Worm (Caenorhabditis elegans) whole organism, dauer: ENCODE measurements around the gene F54D12.8.
"Not testable (repeated sequence)": the region's sequence is repeated elsewhere in the genome, so short reads cannot be mapped to it uniquely, and the experiment has no call there.

Experiments used
- unc-62 ChIP-seq: sonication (generic microtip); optimal IDR thresholded peaks from 2 replicates; lab custom pipeline; 2017; ENCODE audit warnings: missing biosample characterization, missing genetic modification reagents, missing genetic modification characterization

F54D12.8 gene

ce11 chrII:1397703-1398102 is at the start of gene F54D12.8:
Gene F54D12.8, minus strand, starts transcription at chrII:1398038.
- TF ChIP-seq unc-62 (GFP tag; lab: Kevin White, UChicago): no peak

DNA sequence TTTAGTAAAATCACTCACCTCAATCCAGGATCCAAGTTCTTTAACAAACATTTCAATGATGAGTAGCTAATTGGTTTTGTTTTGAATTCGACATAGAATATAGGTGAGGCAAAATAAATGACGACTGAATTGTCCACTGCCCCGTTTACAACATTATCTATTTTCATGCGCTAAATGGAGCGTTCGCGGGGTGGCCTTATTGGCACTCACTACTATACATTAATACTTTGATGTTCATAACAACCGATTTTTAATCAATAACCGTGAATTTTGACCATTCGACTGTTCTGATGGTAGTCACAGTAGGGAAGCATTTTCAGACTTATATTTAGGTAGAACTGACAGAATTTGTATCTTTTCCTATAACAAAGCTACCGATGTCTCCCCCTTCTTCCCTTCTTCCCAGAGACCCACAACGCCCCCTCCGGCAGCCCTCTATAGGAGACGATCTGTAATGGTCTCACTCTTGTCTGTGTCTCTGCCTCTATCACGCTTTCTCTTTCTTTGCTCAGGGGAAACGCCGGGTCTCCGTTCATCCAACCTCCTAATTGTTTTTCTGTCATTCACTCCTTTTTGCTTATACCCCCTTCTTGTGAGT is 49.0 kb upstream of the F54D12.8 start, which contains the start of gene Y51H7C.12:
Gene Y51H7C.12 (minus strand): TSS at position 51 of the 598 bp plus-strand sequence.
- not testable (repeated sequence) for TF ChIP-seq unc-62 (GFP tag; lab: Kevin White, UChicago)

DNA sequence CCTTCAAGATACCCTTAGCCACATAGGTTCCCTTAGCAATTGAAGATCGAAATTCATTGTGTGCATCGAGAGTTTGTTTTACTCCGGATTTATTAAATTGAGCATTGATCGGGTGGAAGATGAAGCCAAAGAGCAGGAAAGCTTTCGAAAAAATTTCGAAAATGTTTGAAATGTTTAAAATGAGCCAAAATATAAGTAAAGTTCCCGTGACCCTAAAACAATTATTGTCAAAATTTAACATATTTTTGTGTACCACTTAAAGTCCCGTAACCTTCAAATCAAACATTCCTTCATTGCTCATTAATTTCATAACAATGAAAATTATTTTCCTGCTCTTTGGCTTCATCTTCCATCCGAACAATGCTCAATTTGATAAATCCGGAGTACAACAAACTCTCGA is 47.1 kb upstream of the F54D12.8 start, which contains the start of gene scl-17:
Gene scl-17 (plus strand): TSS at position 301 of the 400 bp plus-strand sequence.
- no peak for TF ChIP-seq unc-62 (GFP tag; lab: Kevin White, UChicago)

- TF ChIP-seq unc-62 (GFP tag; lab: Kevin White, UChicago): no peak
Measured at ce11 chrII:1441479-1441878, 43.6 kb upstream of the F54D12.8 start.

ce11 chrII:1438336-1438589 is 40.4 kb upstream of the F54D12.8 start, which contains the start of gene Y51H7C.3:
Gene Y51H7C.3, plus strand, starts transcription at chrII:1438490.
- no peak for TF ChIP-seq unc-62 (GFP tag; lab: Kevin White, UChicago)

DNA sequence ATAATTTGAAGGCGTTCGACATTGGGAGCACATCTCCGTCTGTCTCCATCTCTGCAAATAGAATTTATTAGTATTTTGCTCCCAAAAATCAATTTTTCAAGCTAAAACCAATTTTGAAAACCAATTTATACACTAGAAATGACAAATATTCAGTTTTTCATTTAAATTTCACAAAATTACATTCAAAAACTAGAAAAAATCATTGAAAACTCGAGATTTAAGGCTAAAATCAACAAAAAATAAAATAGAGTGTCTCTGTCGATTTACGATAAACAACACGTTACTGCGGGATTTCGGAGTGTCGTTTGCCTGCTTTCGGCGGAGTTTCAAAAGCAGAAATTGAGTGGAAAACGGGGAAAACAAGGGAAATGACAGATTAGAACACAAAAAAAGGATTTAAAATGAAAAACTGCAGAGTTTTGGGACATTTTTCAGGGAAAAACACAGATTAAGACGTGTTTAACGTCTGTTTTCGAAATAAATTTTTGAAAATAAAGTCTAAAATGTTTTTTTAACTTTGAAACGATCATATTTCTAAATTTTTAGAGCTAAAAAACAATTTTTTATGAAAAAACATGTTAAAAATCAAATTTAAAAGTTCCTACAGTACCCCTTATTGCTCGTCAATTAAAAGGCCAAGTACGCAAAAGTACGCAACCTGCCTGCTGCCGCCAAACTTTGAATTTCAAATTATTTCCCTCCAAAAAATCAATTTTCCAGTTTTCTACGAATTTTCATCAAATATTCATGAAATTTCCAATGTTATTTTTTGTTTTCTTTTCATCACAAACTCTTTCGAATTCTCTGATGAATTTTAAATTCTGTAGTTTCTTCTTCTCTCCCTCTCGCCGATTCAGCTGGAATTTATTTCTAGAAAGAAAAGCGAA is 39.9 kb upstream of the F54D12.8 start, which contains the start of gene nol-6:
Gene nol-6 (minus strand): TSS at position 51 of the 887 bp plus-strand sequence.
- no peak for TF ChIP-seq unc-62 (GFP tag; lab: Kevin White, UChicago)

- TF ChIP-seq unc-62 (GFP tag; lab: Kevin White, UChicago): no peak
Measured at ce11 chrII:1436715-1437114, 38.9 kb upstream of the F54D12.8 start.

- TF ChIP-seq unc-62 (GFP tag; lab: Kevin White, UChicago): no peak
Measured at ce11 chrII:1423660-1424059, 25.8 kb upstream of the F54D12.8 start, which contains the start of gene Y51H7C.10. Gene Y51H7C.10, minus strand, starts transcription at chrII:1423760.

- TF ChIP-seq unc-62 (GFP tag; lab: Kevin White, UChicago): no peak
Measured at ce11 chrII:1420806-1421463, 23.1 kb upstream of the F54D12.8 start.

DNA sequence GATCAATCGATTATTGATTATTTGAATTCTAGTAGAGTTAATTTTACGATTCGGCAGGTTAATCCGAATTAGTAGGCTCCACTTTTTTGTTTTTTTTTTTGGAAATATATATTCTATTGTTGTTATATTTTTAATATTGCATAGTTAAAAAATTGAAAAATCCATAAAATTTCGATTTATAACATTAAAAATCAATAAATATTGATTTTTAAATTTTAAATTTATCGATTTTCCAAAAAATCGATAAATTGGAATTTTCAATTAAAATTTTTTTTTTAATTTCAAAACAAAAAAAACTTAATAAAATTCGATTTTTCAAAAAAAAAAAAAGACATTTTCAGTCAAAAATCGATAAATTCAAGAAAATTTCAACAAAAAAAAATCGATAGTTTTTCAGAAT is 22.2 kb upstream of the F54D12.8 start:
- no peak for TF ChIP-seq unc-62 (GFP tag; lab: Kevin White, UChicago)

ce11 chrII:1412359-1412907 is 14.6 kb upstream of the F54D12.8 start, which contains the start of gene alkb-1:
Gene alkb-1, plus strand, starts transcription at chrII:1412409.
- TF ChIP-seq unc-62 (GFP tag; lab: Kevin White, UChicago): no peak

- TF ChIP-seq unc-62 (GFP tag; lab: Kevin White, UChicago): no peak
Measured at ce11 chrII:1411372-1411771, 13.5 kb upstream of the F54D12.8 start, which contains the start of gene Y51H7C.9. Gene Y51H7C.9, minus strand, starts transcription at chrII:1411472.

DNA sequence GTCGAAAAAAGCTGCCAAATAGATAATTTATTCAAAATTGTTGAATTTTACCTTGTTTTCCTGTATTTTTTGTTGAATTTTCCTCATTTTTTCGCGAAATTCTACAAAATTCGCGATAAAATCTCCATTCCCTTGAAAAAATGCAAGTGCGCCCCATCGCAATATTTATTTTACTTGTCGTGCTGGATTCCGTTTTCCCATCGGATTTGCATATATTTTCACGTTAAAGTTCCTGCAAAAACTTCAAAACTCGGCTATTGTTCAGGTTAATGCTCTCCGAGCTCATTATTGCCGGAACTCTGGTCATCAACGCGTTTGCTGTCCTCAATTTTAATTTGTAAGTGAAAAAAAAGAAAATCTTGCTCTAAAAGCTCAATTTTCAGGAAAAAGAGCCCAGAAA is 5.2 kb upstream of the F54D12.8 start, which contains the start of the genes Y51H7C.41 and cogc-4:
Gene Y51H7C.41 (plus strand): TSS at position 266 of the 400 bp plus-strand sequence.
Gene cogc-4 (plus strand): TSS at position 386 of the 400 bp plus-strand sequence.
- TF ChIP-seq unc-62 (GFP tag; lab: Kevin White, UChicago): no peak

DNA sequence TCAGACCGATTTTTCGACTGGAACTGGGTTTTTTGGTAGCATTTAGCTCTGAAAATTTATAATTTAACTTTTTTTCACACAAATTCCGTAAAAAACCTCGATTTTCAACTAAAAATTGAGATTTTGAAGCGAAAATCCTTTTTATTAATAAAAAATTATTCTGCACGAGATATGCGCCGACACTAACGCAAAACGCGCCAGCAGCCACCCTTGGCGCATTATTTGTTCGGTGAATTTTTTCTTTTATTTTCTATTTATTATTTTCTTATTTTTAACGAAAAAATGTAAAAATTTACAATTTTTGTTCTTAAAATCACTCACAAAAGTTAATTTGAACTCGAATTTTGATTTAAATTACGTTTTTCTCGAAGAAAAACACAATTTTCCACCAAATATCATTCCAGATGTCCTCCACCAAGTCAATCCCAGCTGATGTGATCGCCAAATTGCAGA is 4.4 kb upstream of the F54D12.8 start, which contains the start of gene Y51H7C.7:
Gene Y51H7C.7 (plus strand): TSS at position 403 of the 453 bp plus-strand sequence.
- TF ChIP-seq unc-62 (GFP tag; lab: Kevin White, UChicago): no peak

ce11 chrII:1401474-1401873 is 3.6 kb upstream of the F54D12.8 start, which contains the start of gene Y51H7C.8:
Gene Y51H7C.8, plus strand, starts transcription at chrII:1401774.
- no peak for TF ChIP-seq unc-62 (GFP tag; lab: Kevin White, UChicago)
